Worm (Caenorhabditis elegans) whole organism, young adult: ENCODE results near the gene T04F3.1.

ENCODE experiments used
- B0035.1 ChIP-seq: sonication (generic microtip); optimal IDR thresholded peaks from 2 replicates; lab custom pipeline; 2016; ENCODE audit warnings: missing genetic modification characterization, mild to moderate bottlenecking, missing compliant biosample characterization, missing genotype, missing genetic modification reagents
- B0336.3 ChIP-seq: fragments of 200-800 bp; sonication (Bioruptor generic); IDR thresholded peaks from 2 replicates; pipeline ENCODE4 v1.3.6; 2022; ENCODE audit warnings: missing genetic modification characterization, missing compliant biosample characterization
- D2030.7 ChIP-seq: fragments of 200-800 bp; sonication (Bioruptor generic); IDR thresholded peaks from 2 replicates; pipeline ENCODE4 v1.3.6; 2022; ENCODE audit warnings: missing genetic modification reagents, missing genetic modification characterization, missing compliant biosample characterization
- F33H1.4 ChIP-seq: fragments of 200-800 bp; sonication (Bioruptor generic); IDR thresholded peaks from 2 replicates; pipeline ENCODE4 v1.3.6; 2022; ENCODE audit warnings: missing genetic modification reagents, missing genetic modification characterization, missing compliant biosample characterization
- F57A8.1 ChIP-seq: fragments of 200-800 bp; sonication (Bioruptor generic); optimal IDR thresholded peaks from 2 replicates; lab custom pipeline; 2018; ENCODE audit warnings: mild to moderate bottlenecking, missing genetic modification characterization, moderate library complexity, missing compliant biosample characterization
- K12H6.12 ChIP-seq: fragments of 200-800 bp; sonication (Bioruptor generic); optimal IDR thresholded peaks from 2 replicates; lab custom pipeline; 2018; ENCODE audit warnings: mild to moderate bottlenecking, missing genetic modification characterization, missing compliant biosample characterization
- Y53F4B.3 ChIP-seq: fragments of 200-800 bp; sonication (Bioruptor generic); IDR thresholded peaks from 2 replicates; pipeline ENCODE4 v1.3.6; 2022; ENCODE audit warnings: missing genetic modification reagents, missing genetic modification characterization, missing compliant biosample characterization
- Y53G8AR.9 ChIP-seq: fragments of 200-800 bp; sonication (Bioruptor generic); conservative IDR thresholded peaks from 2 replicates; pipeline ENCODE4 v1.3.6; 2022; ENCODE audit warnings: missing genetic modification reagents, missing genetic modification characterization, missing compliant biosample characterization
- Y67H2A.10 ChIP-seq: fragments of 200-800 bp; sonication (Bioruptor generic); conservative IDR thresholded peaks from 2 replicates; pipeline ENCODE4 v1.3.6; 2022; ENCODE audit warnings: missing genetic modification reagents, missing genetic modification characterization, missing compliant biosample characterization
- Y79H2A.3 ChIP-seq: fragments of 200-800 bp; sonication (Bioruptor generic); conservative IDR thresholded peaks from 2 replicates; pipeline ENCODE4 v1.3.6; 2022; ENCODE audit warnings: missing genetic modification reagents, missing genetic modification characterization, missing compliant biosample characterization
- akir-1 ChIP-seq: fragments of 200-800 bp; sonication (Bioruptor generic); optimal IDR thresholded peaks from 2 replicates; lab custom pipeline; 2018; ENCODE audit warnings: mild to moderate bottlenecking, missing genetic modification characterization, moderate library complexity, missing compliant biosample characterization
- ama-1 ChIP-seq, 3 experiments: fragments of 150-350 bp in 1 of 3; sonication (generic microtip) in 2 of 3; optimal IDR thresholded peaks; 2 replicates each; lab custom pipeline; 2014 to 2018; ENCODE audit warnings: missing biosample characterization in 2 of 3, missing genetic modification characterization in 2 of 3, missing genetic modification reagents in 2 of 3
- atf-7 ChIP-seq: sonication (generic microtip); optimal IDR thresholded peaks from 2 replicates; lab custom pipeline; 2017; ENCODE audit warnings: mild to moderate bottlenecking, missing genetic modification characterization, missing compliant biosample characterization
- attf-3 ChIP-seq: fragments of 200-800 bp; sonication (Bioruptor generic); conservative IDR thresholded peaks from 2 replicates; pipeline ENCODE4 v1.3.6; 2022; ENCODE audit warnings: missing genetic modification reagents, missing genetic modification characterization, missing compliant biosample characterization
- attf-5 ChIP-seq: fragments of 200-800 bp; sonication (Bioruptor generic); optimal IDR thresholded peaks from 2 replicates; lab custom pipeline; 2018; ENCODE audit warnings: mild to moderate bottlenecking, missing genetic modification characterization, missing compliant biosample characterization
- cebp-1 ChIP-seq, 2 experiments: fragments of 200-800 bp in 1 of 2; sonication (Bioruptor generic) in 1 of 2; sonication (generic microtip) in 1 of 2; IDR thresholded peaks in 1 of 2; optimal IDR thresholded peaks in 1 of 2; 2 replicates each; pipeline versions ENCODE4 v1.3.6 to Lab custom; 2017 to 2022; ENCODE audit warnings: missing compliant biosample characterization in 2 of 2, missing genetic modification characterization in 2 of 2, mild to moderate bottlenecking in 1 of 2, missing genetic modification reagents in 1 of 2, moderate library complexity in 1 of 2
- ceh-100 ChIP-seq: fragments of 200-800 bp; sonication (Bioruptor generic); IDR thresholded peaks from 2 replicates; pipeline ENCODE4 v1.3.6; 2022; ENCODE audit warnings: missing genetic modification reagents, missing genetic modification characterization, missing compliant biosample characterization
- ceh-27 ChIP-seq: fragments of 200-800 bp; sonication (Bioruptor generic); optimal IDR thresholded peaks from 2 replicates; lab custom pipeline; 2018; ENCODE audit warnings: mild to moderate bottlenecking, missing genetic modification characterization, moderate library complexity, missing compliant biosample characterization
- dox-1 ChIP-seq: fragments of 200-800 bp; sonication (Bioruptor generic); IDR thresholded peaks from 2 replicates; pipeline ENCODE4 v1.3.6; 2022; ENCODE audit warnings: missing genetic modification reagents, missing genetic modification characterization, missing compliant biosample characterization
- egl-18 ChIP-seq: fragments of 200-800 bp; sonication (Bioruptor generic); IDR thresholded peaks from 2 replicates; pipeline ENCODE4 v1.3.6; 2022; ENCODE audit warnings: missing genetic modification reagents, missing genetic modification characterization, missing compliant biosample characterization
- egrh-3 ChIP-seq: fragments of 200-800 bp; sonication (Bioruptor generic); IDR thresholded peaks from 2 replicates; pipeline ENCODE4 v1.3.6; 2022; ENCODE audit warnings: missing genetic modification reagents, missing genetic modification characterization, missing compliant biosample characterization
- ekl-4 ChIP-seq: fragments of 200-800 bp; sonication (Bioruptor generic); IDR thresholded peaks from 2 replicates; pipeline ENCODE4 v1.3.6; 2022; ENCODE audit warnings: missing genetic modification reagents, missing genetic modification characterization, missing compliant biosample characterization
- gei-17 ChIP-seq: fragments of 200-800 bp; sonication (Bioruptor generic); optimal IDR thresholded peaks from 2 replicates; lab custom pipeline; 2018; ENCODE audit warnings: mild to moderate bottlenecking, missing genetic modification characterization, missing compliant biosample characterization
- hlh-12 ChIP-seq: sonication (generic microtip); optimal IDR thresholded peaks from 2 replicates; lab custom pipeline; 2016; ENCODE audit warnings: missing genetic modification characterization, missing compliant biosample characterization
- hmg-20 ChIP-seq: fragments of 200-800 bp; sonication (Bioruptor generic); IDR thresholded peaks from 2 replicates; pipeline ENCODE4 v1.3.6; 2022; ENCODE audit warnings: missing genetic modification reagents, missing genetic modification characterization, missing compliant biosample characterization
- hrde-1 ChIP-seq: sonication (generic microtip); optimal IDR thresholded peaks from 2 replicates; lab custom pipeline; 2016; ENCODE audit warnings: missing genetic modification characterization, mild to moderate bottlenecking, missing compliant biosample characterization, moderate library complexity, missing genotype, missing genetic modification reagents, borderline replicate concordance
- lin-40 ChIP-seq: sonication (generic microtip); optimal IDR thresholded peaks from 2 replicates; lab custom pipeline; 2016; ENCODE audit warnings: missing genetic modification characterization, mild to moderate bottlenecking, missing compliant biosample characterization, missing genotype, missing genetic modification reagents
- lir-1 ChIP-seq: fragments of 200-800 bp; sonication (Bioruptor generic); conservative IDR thresholded peaks from 2 replicates; pipeline ENCODE4 v1.3.6; 2022; ENCODE audit warnings: missing genetic modification reagents, missing genetic modification characterization, missing compliant biosample characterization
- madf-6 ChIP-seq: fragments of 200-800 bp; sonication (Bioruptor generic); IDR thresholded peaks from 2 replicates; pipeline ENCODE4 v1.3.6; 2022; ENCODE audit warnings: missing genetic modification reagents, missing genetic modification characterization, missing compliant biosample characterization
- mcd-1 ChIP-seq: fragments of 200-800 bp; sonication (Bioruptor generic); IDR thresholded peaks from 2 replicates; pipeline ENCODE4 v1.3.6; 2022; ENCODE audit warnings: missing genetic modification reagents, missing genetic modification characterization, missing compliant biosample characterization
- mel-28 ChIP-seq: sonication (generic microtip); optimal IDR thresholded peaks from 2 replicates; lab custom pipeline; 2016; ENCODE audit warnings: borderline replicate concordance, mild to moderate bottlenecking, missing genetic modification characterization, missing compliant biosample characterization
- nfya-2 ChIP-seq: fragments of 200-800 bp; sonication (Bioruptor generic); IDR thresholded peaks from 2 replicates; pipeline ENCODE4 v1.3.6; 2022; ENCODE audit warnings: missing genetic modification reagents, missing genetic modification characterization, missing compliant biosample characterization
- nhr-120 ChIP-seq: fragments of 200-800 bp; sonication (Bioruptor generic); IDR thresholded peaks from 2 replicates; pipeline ENCODE4 v1.3.6; 2022; ENCODE audit warnings: missing genetic modification characterization, missing compliant biosample characterization
- nhr-179 ChIP-seq: sonication (generic microtip); optimal IDR thresholded peaks from 2 replicates; lab custom pipeline; 2016; ENCODE audit warnings: mild to moderate bottlenecking, missing genetic modification characterization, missing compliant biosample characterization
- snpc-1.1 ChIP-seq: sonication (generic microtip); optimal IDR thresholded peaks from 2 replicates; lab custom pipeline; 2017; ENCODE audit warnings: missing genetic modification characterization, mild to moderate bottlenecking, missing compliant biosample characterization, antibody characterized with exemption, moderate library complexity, missing genotype, missing genetic modification reagents; ENCODE audit not compliant: insufficient read depth
- snpc-1.3 ChIP-seq: sonication (generic microtip); optimal IDR thresholded peaks from 2 replicates; lab custom pipeline; 2017; ENCODE audit warnings: missing genetic modification characterization, mild to moderate bottlenecking, missing compliant biosample characterization, antibody characterized with exemption, moderate library complexity, missing genotype, missing genetic modification reagents; ENCODE audit not compliant: insufficient read depth
- unc-130 ChIP-seq: sonication (generic microtip); optimal IDR thresholded peaks from 2 replicates; lab custom pipeline; 2016; ENCODE audit warnings: missing genetic modification reagents, missing genetic modification characterization, missing compliant biosample characterization
- unc-62 ChIP-seq: fragments of 150-350 bp; optimal IDR thresholded peaks from 2 replicates; lab custom pipeline; 2014; ENCODE audit warnings: missing biosample characterization, missing genetic modification reagents, missing genetic modification characterization
- xnd-1 ChIP-seq: sonication (generic microtip); optimal IDR thresholded peaks from 2 replicates; lab custom pipeline; 2016; ENCODE audit warnings: missing genotype, missing genetic modification reagents, missing genetic modification characterization, missing compliant biosample characterization
- zim-3 ChIP-seq: sonication (generic microtip); optimal IDR thresholded peaks from 2 replicates; lab custom pipeline; 2017; ENCODE audit warnings: mild to moderate bottlenecking, missing genetic modification characterization, moderate library complexity, missing compliant biosample characterization
- ztf-26 ChIP-seq: sonication (generic microtip); optimal IDR thresholded peaks from 2 replicates; lab custom pipeline; 2017; ENCODE audit warnings: missing genetic modification characterization, missing compliant biosample characterization

Gene T04F3.1

ce11 chrV:11799252-11799822, 59.5 kb downstream of the T04F3.1 start (continued):
- TF ChIP-seq snpc-1.1 (tag; lab: Kevin White, UChicago) (no peak), D2030.7 (GFP tag; lab: Robert Waterston, UW) (no peak), F33H1.4 (no peak), ceh-100 (GFP tag; lab: Robert Waterston, UW) (no peak), snpc-1.3 (no peak), ceh-27 (GFP tag; lab: Kevin White, UChicago) (no peak), B0336.3 (GFP tag; lab: Robert Waterston, UW) (no peak), nhr-120 (GFP tag; lab: Robert Waterston, UW) (no peak), hlh-12 (no peak), egrh-3 (GFP tag; lab: Robert Waterston, UW) (no peak), ztf-26 (tag; lab: Kevin White, UChicago) (peak; percentile 91), Y53G8AR.9 (GFP tag; lab: Robert Waterston, UW) (no peak), gei-17 (no peak), attf-3 (no peak), akir-1 (no peak), nhr-179 (tag; lab: Kevin White, UChicago) (no peak), mcd-1 (no peak), unc-130 (no peak), nfya-2 (GFP tag; lab: Robert Waterston, UW) (no peak), Y53F4B.3 (GFP tag; lab: Robert Waterston, UW) (no peak), zim-3 (tag; lab: Kevin White, UChicago) (no peak), Y67H2A.10 (no peak), attf-5 (GFP tag; lab: Kevin White, UChicago) (no peak), cebp-1 (GFP tag; IDR thresholded peaks at IDR 0.05; lab: Robert Waterston, UW) (no peak), cebp-1 (tag; optimal IDR thresholded peaks at IDR 0.05; lab: Kevin White, UChicago) (peak; percentile 3), hrde-1 (tag; lab: Kevin White, UChicago) (no peak), xnd-1 (tag; lab: Kevin White, UChicago) (no peak), lir-1 (GFP tag; lab: Robert Waterston, UW) (no peak), lin-40 (tag; lab: Kevin White, UChicago) (peak; percentile 80), Y79H2A.3 (GFP tag; lab: Robert Waterston, UW) (no peak), K12H6.12 (tag; lab: Kevin White, UChicago) (no peak), egl-18 (GFP tag; lab: Robert Waterston, UW) (no peak), mel-28 (tag; lab: Kevin White, UChicago) (no peak)

ce11 chrV:11800486-11800885, 60.6 kb downstream of the T04F3.1 start:
- TF ChIP-seq B0035.1 (tag; lab: Kevin White, UChicago) (no peak), unc-62 (no peak), madf-6 (GFP tag; lab: Robert Waterston, UW) (no peak), F57A8.1 (GFP tag; lab: Kevin White, UChicago) (no peak), ama-1 (optimal IDR thresholded peaks at IDR 0.05; lab: Kevin White, UChicago) (no peak), ama-1 (GFP tag; optimal IDR thresholded peaks at IDR 0.05; lab: Kevin White, UChicago) (no peak), dox-1 (GFP tag; lab: Robert Waterston, UW) (no peak), ekl-4 (no peak), xnd-1 (tag; lab: Kevin White, UChicago) (no peak), atf-7 (tag; lab: Kevin White, UChicago) (no peak), hmg-20 (no peak), ceh-27 (GFP tag; lab: Kevin White, UChicago) (no peak)
